Worm (Caenorhabditis elegans) whole organism, L3 larva: ENCODE data around the gene pks-1.

ENCODE experiments used
- R02D3.7 ChIP-seq: fragments of 150-350 bp; optimal IDR thresholded peaks from 2 replicates; lab custom pipeline; 2014; ENCODE audit warnings: missing biosample characterization, missing genetic modification characterization
- ZK546.5 ChIP-seq: sonication (generic microtip); optimal IDR thresholded peaks from 2 replicates; lab custom pipeline; 2017; ENCODE audit warnings: missing biosample characterization, missing genetic modification characterization
- aly-2 ChIP-seq: fragments of 150-350 bp; optimal IDR thresholded peaks from 2 replicates; lab custom pipeline; 2014; ENCODE audit warnings: missing biosample characterization, missing genetic modification characterization
- ama-1 ChIP-seq: fragments of 150-350 bp; optimal IDR thresholded peaks from 2 replicates; lab custom pipeline; 2018
- ceh-16 ChIP-seq: sonication (generic microtip); optimal IDR thresholded peaks from 2 replicates; lab custom pipeline; 2017; ENCODE audit warnings: missing biosample characterization, missing genetic modification characterization
- ceh-28 ChIP-seq: fragments of 150-350 bp; optimal IDR thresholded peaks from 2 replicates; lab custom pipeline; 2014; ENCODE audit warnings: missing biosample characterization, missing genetic modification reagents, missing genetic modification characterization
- ceh-82 ChIP-seq: fragments of 150-350 bp; optimal IDR thresholded peaks from 2 replicates; lab custom pipeline; 2014; ENCODE audit warnings: missing biosample characterization, missing genetic modification characterization
- ceh-9 ChIP-seq: sonication (generic microtip); optimal IDR thresholded peaks from 2 replicates; lab custom pipeline; 2018; ENCODE audit warnings: missing biosample characterization, missing genetic modification characterization
- daf-12 ChIP-seq: fragments of 150-350 bp; optimal IDR thresholded peaks from 2 replicates; lab custom pipeline; 2014; ENCODE audit warnings: missing biosample characterization, missing genetic modification reagents, missing genetic modification characterization
- egl-27 ChIP-seq: sonication (generic microtip); optimal IDR thresholded peaks from 4 replicates; lab custom pipeline; 2017; ENCODE audit warnings: missing biosample characterization, missing genetic modification reagents, missing genetic modification characterization
- egl-5 ChIP-seq: fragments of 150-350 bp; optimal IDR thresholded peaks from 2 replicates; lab custom pipeline; 2017; ENCODE audit warnings: missing biosample characterization, missing genetic modification reagents, missing genetic modification characterization, inconsistent platforms
- elt-1 ChIP-seq: fragments of 150-350 bp; optimal IDR thresholded peaks from 2 replicates; lab custom pipeline; 2014; ENCODE audit warnings: missing biosample characterization, missing genetic modification characterization
- elt-2 ChIP-seq: sonication (generic microtip); optimal IDR thresholded peaks from 2 replicates; lab custom pipeline; 2016; ENCODE audit warnings: missing genetic modification reagents, mild to moderate bottlenecking, missing genetic modification characterization, missing compliant biosample characterization
- elt-3 ChIP-seq, 3 experiments: fragments of 150-350 bp in 1 of 3; sonication (generic microtip) in 2 of 3; optimal IDR thresholded peaks; 2 replicates in 2 of 3; 4 replicates in 1 of 3; lab custom pipeline; 2014 to 2017; ENCODE audit warnings: missing biosample characterization in 3 of 3, missing genetic modification characterization in 3 of 3
- eor-1 ChIP-seq, 2 experiments: fragments of 150-350 bp; optimal IDR thresholded peaks; 2 replicates each; lab custom pipeline; 2014 to 2018; ENCODE audit warnings: missing biosample characterization in 2 of 2, missing genetic modification characterization in 2 of 2
- fkh-10 ChIP-seq: sonication (generic microtip); optimal IDR thresholded peaks from 2 replicates; lab custom pipeline; 2017; ENCODE audit warnings: missing biosample characterization, missing genetic modification reagents, missing genetic modification characterization
- fkh-2 ChIP-seq: fragments of 150-350 bp; optimal IDR thresholded peaks from 2 replicates; lab custom pipeline; 2014; ENCODE audit warnings: missing biosample characterization, missing genetic modification reagents, missing genetic modification characterization
- fos-1 ChIP-seq: fragments of 150-350 bp; optimal IDR thresholded peaks from 2 replicates; lab custom pipeline; 2014; ENCODE audit warnings: missing biosample characterization, missing genetic modification characterization
- hmg-11 ChIP-seq: sonication (generic microtip); optimal IDR thresholded peaks from 2 replicates; lab custom pipeline; 2016; ENCODE audit warnings: missing genetic modification characterization, missing compliant biosample characterization
- jun-1 ChIP-seq: fragments of 150-350 bp; optimal IDR thresholded peaks from 2 replicates; lab custom pipeline; 2014; ENCODE audit warnings: missing biosample characterization, missing genetic modification reagents, missing genetic modification characterization
- lin-15B ChIP-seq: fragments of 150-350 bp; optimal IDR thresholded peaks from 2 replicates; lab custom pipeline; 2014; ENCODE audit warnings: missing biosample characterization, missing genetic modification characterization
- lin-39 ChIP-seq: fragments of 150-350 bp; optimal IDR thresholded peaks from 2 replicates; lab custom pipeline; 2018; ENCODE audit warnings: missing biosample characterization, missing genetic modification reagents, missing genetic modification characterization
- lsy-12 ChIP-seq: sonication (generic microtip); optimal IDR thresholded peaks from 2 replicates; lab custom pipeline; 2016; ENCODE audit warnings: mild to moderate bottlenecking, missing genetic modification characterization, missing compliant biosample characterization
- mdl-1 ChIP-seq: fragments of 150-350 bp; optimal IDR thresholded peaks from 2 replicates; lab custom pipeline; 2014; ENCODE audit warnings: missing biosample characterization, missing genetic modification characterization
- mml-1 ChIP-seq: fragments of 150-350 bp; sonication (generic microtip); optimal IDR thresholded peaks from 3 replicates; lab custom pipeline; 2014; ENCODE audit warnings: missing biosample characterization, missing genetic modification characterization
- nfya-1 ChIP-seq: sonication (generic microtip); optimal IDR thresholded peaks from 2 replicates; lab custom pipeline; 2017; ENCODE audit warnings: missing genetic modification characterization, mild to moderate bottlenecking, missing compliant biosample characterization, antibody characterized with exemption, moderate library complexity; ENCODE audit not compliant: insufficient read depth
- nhr-11 ChIP-seq: fragments of 150-350 bp; optimal IDR thresholded peaks from 2 replicates; lab custom pipeline; 2014; ENCODE audit warnings: missing biosample characterization, missing genetic modification characterization
- nhr-12 ChIP-seq: fragments of 150-350 bp; optimal IDR thresholded peaks from 2 replicates; lab custom pipeline; 2014; ENCODE audit warnings: missing biosample characterization, missing genetic modification characterization
- nhr-23 ChIP-seq: fragments of 150-350 bp; optimal IDR thresholded peaks from 2 replicates; lab custom pipeline; 2014; ENCODE audit warnings: missing biosample characterization, missing genetic modification reagents, missing genetic modification characterization
- nhr-237 ChIP-seq: fragments of 150-350 bp; optimal IDR thresholded peaks from 2 replicates; lab custom pipeline; 2014; ENCODE audit warnings: missing biosample characterization, missing genetic modification characterization
- nhr-25 ChIP-seq: sonication (generic microtip); optimal IDR thresholded peaks from 2 replicates; lab custom pipeline; 2017; ENCODE audit warnings: missing biosample characterization, missing genetic modification characterization
- nhr-28 ChIP-seq: fragments of 150-350 bp; optimal IDR thresholded peaks from 2 replicates; lab custom pipeline; 2014; ENCODE audit warnings: missing biosample characterization, missing genetic modification characterization
- nhr-43 ChIP-seq: sonication (generic microtip); optimal IDR thresholded peaks from 2 replicates; lab custom pipeline; 2016; ENCODE audit warnings: mild to moderate bottlenecking, missing genetic modification characterization, missing compliant biosample characterization; ENCODE audit not compliant: poor library complexity, severe bottlenecking
- nhr-67 ChIP-seq: fragments of 150-350 bp; optimal IDR thresholded peaks from 2 replicates; lab custom pipeline; 2014; ENCODE audit warnings: missing biosample characterization, missing genetic modification characterization
- nhr-76 ChIP-seq: fragments of 150-350 bp; sonication (generic microtip); optimal IDR thresholded peaks from 5 replicates; lab custom pipeline; 2014; ENCODE audit warnings: missing biosample characterization, missing genetic modification characterization
- nhr-77 ChIP-seq: fragments of 150-350 bp; optimal IDR thresholded peaks from 2 replicates; lab custom pipeline; 2014; ENCODE audit warnings: missing biosample characterization, missing genetic modification characterization
- pha-4 ChIP-seq: fragments of 150-350 bp; optimal IDR thresholded peaks from 2 replicates; lab custom pipeline; 2014; ENCODE audit warnings: missing biosample characterization, missing genetic modification reagents, missing genetic modification characterization
- pqm-1 ChIP-seq: fragments of 150-350 bp; optimal IDR thresholded peaks from 2 replicates; lab custom pipeline; 2017; ENCODE audit warnings: missing biosample characterization, missing genetic modification characterization, inconsistent platforms
- sea-2 ChIP-seq: fragments of 150-350 bp; sonication (generic microtip); optimal IDR thresholded peaks from 4 replicates; lab custom pipeline; 2014; ENCODE audit warnings: missing biosample characterization, missing genetic modification reagents, missing genetic modification characterization
- skn-1 ChIP-seq: fragments of 150-350 bp; optimal IDR thresholded peaks from 2 replicates; lab custom pipeline; 2014; ENCODE audit warnings: missing biosample characterization, missing genetic modification characterization
- snpc-4 ChIP-seq: fragments of 150-350 bp; optimal IDR thresholded peaks from 2 replicates; lab custom pipeline; 2014; ENCODE audit warnings: missing biosample characterization, missing genetic modification characterization
- tbx-2 ChIP-seq: sonication (generic microtip); optimal IDR thresholded peaks from 2 replicates; lab custom pipeline; 2016; ENCODE audit warnings: mild to moderate bottlenecking, missing genetic modification characterization, missing compliant biosample characterization
- unc-39 ChIP-seq: sonication (generic microtip); optimal IDR thresholded peaks from 4 replicates; lab custom pipeline; 2017; ENCODE audit warnings: missing biosample characterization, missing genetic modification characterization
- unc-62 ChIP-seq: fragments of 150-350 bp; sonication (generic microtip); optimal IDR thresholded peaks from 4 replicates; lab custom pipeline; 2014; ENCODE audit warnings: missing biosample characterization, missing genetic modification reagents, missing genetic modification characterization
- zag-1 ChIP-seq: fragments of 150-350 bp; optimal IDR thresholded peaks from 2 replicates; lab custom pipeline; 2014; ENCODE audit warnings: missing biosample characterization, missing genetic modification characterization
- ztf-11 ChIP-seq: fragments of 150-350 bp; optimal IDR thresholded peaks from 2 replicates; lab custom pipeline; 2014; ENCODE audit warnings: missing biosample characterization, missing genetic modification characterization
- ztf-4 ChIP-seq: fragments of 150-350 bp; optimal IDR thresholded peaks from 2 replicates; lab custom pipeline; 2014; ENCODE audit warnings: missing biosample characterization, missing genetic modification characterization

The pks-1 gene

ce11 chrX:5407271-5407670 is 6.3 kb upstream of the pks-1 start (continued):
- no peak for TF ChIP-seq nhr-237 (tag; lab: Kevin White, UChicago)
- TF ChIP-seq, all 47 proteins: peak for 5

ce11 chrX:5414250-5414649 is 640 bp downstream of the pks-1 start, which contains the start of gene C41A3.2:
Gene C41A3.2 (minus strand): TSS chrX:5414350.
- TF ChIP-seq nfya-1 (tag; lab: Kevin White, UChicago) (no peak), fkh-2 (tag; lab: Kevin White, UChicago) (no peak)

- no peak for TF ChIP-seq eor-1 (tag; optimal IDR thresholded peaks at IDR 0.05; lab: Kevin White, UChicago)
- TF ChIP-seq pqm-1 (tag; lab: Kevin White, UChicago) = peak; percentile 92
- TF ChIP-seq fkh-2 (tag; lab: Kevin White, UChicago) = peak; percentile 24
- TF ChIP-seq ceh-82 (tag; lab: Kevin White, UChicago) = peak; percentile 98
- peak; percentile 91 for TF ChIP-seq R02D3.7 (tag; lab: Kevin White, UChicago)
- TF ChIP-seq lin-39 (tag; lab: Kevin White, UChicago) = peak; percentile 98
- TF ChIP-seq fkh-10 (GFP tag; lab: Kevin White, UChicago) = peak; percentile 7
- peak; percentile 83 for TF ChIP-seq nhr-28
- peak in 2 of 3 experiments; percentile 96 to 99 for TF ChIP-seq elt-3 (tag; optimal IDR thresholded peaks at IDR 0.05; lab: Kevin White, UChicago)
- peak; percentile 77 for TF ChIP-seq nhr-76
- peak; percentile 88 for TF ChIP-seq zag-1 (tag; lab: Kevin White, UChicago)
- peak; percentile 81 for TF ChIP-seq mdl-1 (tag; lab: Kevin White, UChicago)
- no peak for TF ChIP-seq ama-1
- TF ChIP-seq skn-1 = peak; percentile 95
- peak; percentile 83 for TF ChIP-seq ceh-16 (tag; lab: Kevin White, UChicago)
- TF ChIP-seq elt-2 (tag; lab: Kevin White, UChicago) = peak; percentile 81
- TF ChIP-seq mml-1 (tag; lab: Kevin White, UChicago) = peak; percentile 20
- peak; percentile 99 for TF ChIP-seq jun-1 (tag; lab: Kevin White, UChicago)
- no peak for TF ChIP-seq pha-4 (tag; lab: Kevin White, UChicago)
- peak; percentile 15 for TF ChIP-seq nhr-12
- TF ChIP-seq tbx-2 (tag; lab: Kevin White, UChicago) = peak; percentile 98
- TF ChIP-seq unc-62 (GFP tag; lab: Kevin White, UChicago) = peak; percentile 86
- peak; percentile 88 for TF ChIP-seq nfya-1 (tag; lab: Kevin White, UChicago)
- peak; percentile 98 for TF ChIP-seq aly-2 (tag; lab: Kevin White, UChicago)
- peak; percentile 100 for TF ChIP-seq nhr-25 (tag; lab: Kevin White, UChicago)
- TF ChIP-seq ceh-9 (tag; lab: Kevin White, UChicago) = no peak
- TF ChIP-seq lsy-12 (tag; lab: Kevin White, UChicago) = peak; percentile 96
- peak; percentile 47 for TF ChIP-seq unc-39 (tag; lab: Kevin White, UChicago)
- peak; percentile 76 for TF ChIP-seq nhr-237 (tag; lab: Kevin White, UChicago)
- TF ChIP-seq ceh-28 (tag; lab: Kevin White, UChicago) = peak; percentile 98
- TF ChIP-seq fos-1 (tag; lab: Kevin White, UChicago) = peak; percentile 95
- peak; percentile 80 for TF ChIP-seq daf-12 (tag; lab: Kevin White, UChicago)
- no peak for TF ChIP-seq ZK546.5 (tag; lab: Kevin White, UChicago)
- TF ChIP-seq nhr-23 (tag; lab: Kevin White, UChicago) = peak; percentile 99
- TF ChIP-seq nhr-43 = peak; percentile 99
- peak; percentile 94 for TF ChIP-seq snpc-4 (tag; lab: Kevin White, UChicago)
- TF ChIP-seq nhr-67 (tag; lab: Kevin White, UChicago) = peak; percentile 71
- peak; percentile 77 for TF ChIP-seq elt-1 (tag; lab: Kevin White, UChicago)
- peak; percentile 31 for TF ChIP-seq lin-15B (tag; lab: Kevin White, UChicago)
- peak; percentile 96 for TF ChIP-seq nhr-77
- peak; percentile 60 for TF ChIP-seq ztf-11 (tag; lab: Kevin White, UChicago)
- TF ChIP-seq hmg-11 (tag; lab: Kevin White, UChicago) = no peak
- no peak for TF ChIP-seq sea-2 (GFP tag; lab: Kevin White, UChicago)
- peak; percentile 98 for TF ChIP-seq egl-5 (tag; lab: Kevin White, UChicago)
- TF ChIP-seq ztf-4 (tag; lab: Kevin White, UChicago) = peak; percentile 87
- TF ChIP-seq nhr-11 (tag; lab: Kevin White, UChicago) = peak; percentile 96
- peak; percentile 96 for TF ChIP-seq egl-27 (tag; lab: Kevin White, UChicago)
- TF ChIP-seq, all 47 proteins: peak for 40
Observed at ce11 chrX:5429335-5429734, 15.7 kb downstream of the pks-1 start.
